Fruit fly (Drosophila melanogaster) whole organism, wandering third instar larva: Measurements from ENCODE around the gene CG31178.

Source experiments
- CrebA ChIP-seq: fragments of 200-800 bp; sonication (Bioruptor generic); optimal IDR thresholded peaks from 2 replicates; lab custom pipeline; 2016; ENCODE audit warnings: missing biosample characterization, mild to moderate bottlenecking, missing genetic modification characterization, borderline replicate concordance
- Mio ChIP-seq: sonication (Bioruptor generic); optimal IDR thresholded peaks from 2 replicates; lab custom pipeline; 2016; ENCODE audit warnings: missing biosample characterization, missing genetic modification characterization
- Myc ChIP-seq: fragments of >200 bp; optimal IDR thresholded peaks from 2 replicates; lab custom pipeline; 2017
- fru ChIP-seq: fragments of 200-800 bp; sonication (Bioruptor generic); optimal IDR thresholded peaks from 3 replicates; lab custom pipeline; 2016; ENCODE audit warnings: missing biosample characterization, mild to moderate bottlenecking, missing genetic modification characterization
- pan ChIP-seq: fragments of >200 bp; optimal IDR thresholded peaks from 2 replicates; lab custom pipeline; 2017
- usp ChIP-seq: fragments of >200 bp; optimal IDR thresholded peaks from 2 replicates; lab custom pipeline; 2017; ENCODE audit warnings: missing biosample characterization, missing genetic modification characterization

DNA sequence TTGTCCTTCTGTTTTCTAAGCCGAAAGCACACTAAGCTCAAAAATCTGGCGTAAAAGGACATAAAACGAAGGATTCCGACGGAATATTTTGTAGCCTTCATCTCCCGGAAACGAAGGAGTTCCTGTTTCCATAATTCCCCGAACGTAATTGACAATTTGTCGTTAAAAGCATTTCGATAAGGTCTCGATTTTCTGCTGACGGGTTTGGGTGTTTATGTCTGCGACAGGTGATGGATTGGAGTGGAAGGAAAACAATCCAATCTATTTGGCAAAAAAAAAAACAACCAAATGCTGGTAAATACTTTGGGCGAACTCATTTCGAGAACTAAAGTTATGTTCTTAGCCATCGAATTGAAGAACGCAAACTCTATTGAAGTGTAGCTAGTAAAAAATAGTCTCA lies 27.0 kb upstream of the CG31178 start, which contains the start of gene Gr93d:
- TF ChIP-seq CrebA (GFP tag; lab: Kevin White, UChicago): no peak
- TF ChIP-seq pan (lab: Kevin White, UChicago): no peak
- TF ChIP-seq Mio (GFP tag; lab: Kevin White, UChicago): no peak
- TF ChIP-seq usp (GFP tag; lab: Kevin White, UChicago): no peak
- TF ChIP-seq fru (GFP tag; lab: Kevin White, UChicago): no peak
- no peak for TF ChIP-seq Myc (lab: Kevin White, UChicago)
